Fruit fly (Drosophila melanogaster) whole organism, embryonic: ENCODE data around the gene CG8993.

Experiments used
- CG12104 ChIP-seq: fragments of 200-800 bp; sonication (Bioruptor generic); optimal IDR thresholded peaks from 3 replicates; lab custom pipeline; 2016; ENCODE audit warnings: missing biosample characterization, missing genetic modification characterization
- CG12942 ChIP-seq: fragments of 200-800 bp; sonication (Bioruptor generic); optimal IDR thresholded peaks from 3 replicates; lab custom pipeline; 2016; ENCODE audit warnings: missing biosample characterization, missing genetic modification characterization
- CG14014 ChIP-seq: fragments of 200-800 bp; sonication (Bioruptor generic); IDR thresholded peaks from 2 replicates; pipeline ENCODE4 v1.3.6; 2022; ENCODE audit warnings: missing biosample characterization, missing genetic modification characterization
- CG14860 ChIP-seq: fragments of 200-800 bp; sonication (Bioruptor generic); IDR thresholded peaks from 3 replicates; pipeline ENCODE4 v1.3.6; 2022; ENCODE audit warnings: missing biosample characterization, missing genetic modification characterization; ENCODE audit not compliant: partially characterized antibody
- CG14965 ChIP-seq: fragments of 200-800 bp; sonication (Bioruptor generic); optimal IDR thresholded peaks from 2 replicates; lab custom pipeline; 2016; ENCODE audit warnings: missing biosample characterization, missing genetic modification characterization, borderline replicate concordance
- CG16863 ChIP-seq: fragments of 200-800 bp; sonication (Bioruptor generic); optimal IDR thresholded peaks from 3 replicates; lab custom pipeline; 2016; ENCODE audit warnings: missing biosample characterization, missing genetic modification characterization
- CG18476 ChIP-seq: fragments of 200-800 bp; sonication (Bioruptor generic); optimal IDR thresholded peaks from 2 replicates; lab custom pipeline; 2016; ENCODE audit warnings: missing biosample characterization, mild to moderate bottlenecking, missing genetic modification characterization
- CG2678 ChIP-seq: fragments of 200-800 bp; sonication (Bioruptor generic); optimal IDR thresholded peaks from 3 replicates; lab custom pipeline; 2019; ENCODE audit warnings: missing biosample characterization, mild to moderate bottlenecking, missing genetic modification characterization, moderate library complexity
- CG3163 ChIP-seq: fragments of 200-800 bp; sonication (Bioruptor generic); optimal IDR thresholded peaks from 3 replicates; lab custom pipeline; 2016; ENCODE audit warnings: missing biosample characterization, missing genetic modification characterization
- CG4854 ChIP-seq: fragments of 200-800 bp; sonication (Bioruptor generic); optimal IDR thresholded peaks from 2 replicates; lab custom pipeline; 2016; ENCODE audit warnings: missing biosample characterization, missing genetic modification characterization, inconsistent platforms
- CG5245 ChIP-seq: fragments of 200-800 bp; sonication (Bioruptor generic); optimal IDR thresholded peaks from 3 replicates; lab custom pipeline; 2016; ENCODE audit warnings: missing biosample characterization, missing genetic modification characterization
- CG7839 ChIP-seq: fragments of 200-800 bp; sonication (Bioruptor generic); optimal IDR thresholded peaks from 3 replicates; lab custom pipeline; 2018; ENCODE audit warnings: missing biosample characterization, mild to moderate bottlenecking, missing genetic modification characterization, moderate library complexity
- CG7963 ChIP-seq: fragments of 200-800 bp; sonication (Bioruptor generic); IDR thresholded peaks from 3 replicates; pipeline ENCODE4 v1.3.6; 2022; ENCODE audit warnings: missing biosample characterization, missing genetic modification characterization; ENCODE audit not compliant: partially characterized antibody
- CG8281 ChIP-seq: fragments of 200-800 bp; sonication (Bioruptor generic); optimal IDR thresholded peaks from 2 replicates; lab custom pipeline; 2018; ENCODE audit warnings: missing biosample characterization, mild to moderate bottlenecking, missing genetic modification characterization, moderate library complexity
- CoRest ChIP-seq: fragments of 200-800 bp; sonication (Bioruptor generic); optimal IDR thresholded peaks from 3 replicates; lab custom pipeline; 2018; ENCODE audit warnings: missing biosample characterization, mild to moderate bottlenecking, missing genetic modification characterization, moderate library complexity
- Dfd ChIP-seq, 2 experiments: fragments of >200 bp; optimal IDR thresholded peaks; 2 replicates each; lab custom pipeline; 2017; ENCODE audit warnings: missing biosample characterization in 2 of 2, missing genetic modification characterization in 2 of 2
- Dll ChIP-seq: fragments of 200-800 bp; sonication (Bioruptor generic); IDR thresholded peaks from 4 replicates; pipeline ENCODE4 v1.3.6; 2022; ENCODE audit warnings: missing biosample characterization, missing genetic modification characterization; ENCODE audit not compliant: partially characterized antibody
- ERR ChIP-seq: fragments of 200-800 bp; sonication (Bioruptor generic); optimal IDR thresholded peaks from 2 replicates; lab custom pipeline; 2016; ENCODE audit warnings: missing biosample characterization, missing genetic modification characterization
- Ets97D ChIP-seq: fragments of 200-800 bp; sonication (Bioruptor generic); optimal IDR thresholded peaks from 3 replicates; lab custom pipeline; 2016; ENCODE audit warnings: missing biosample characterization, missing genetic modification characterization
- GATAe ChIP-seq: fragments of 200-800 bp; sonication (Bioruptor generic); conservative IDR thresholded peaks from 2 replicates; pipeline ENCODE4 v1.3.6; 2022; ENCODE audit warnings: missing biosample characterization, missing genetic modification characterization
- Pdp1 ChIP-seq, 2 experiments: fragments of 200-800 bp; sonication (Bioruptor generic); optimal IDR thresholded peaks; 3 replicates each; lab custom pipeline; 2016; ENCODE audit warnings: missing biosample characterization in 2 of 2, missing genetic modification characterization in 2 of 2, mild to moderate bottlenecking in 1 of 2, moderate library complexity in 1 of 2
- Poxn ChIP-seq: fragments of 200-800 bp; sonication (Bioruptor generic); IDR thresholded peaks from 2 replicates; pipeline ENCODE4 v1.3.6; 2022; ENCODE audit warnings: missing biosample characterization, missing genetic modification characterization
- Sox102F ChIP-seq: fragments of 200-800 bp; sonication (Bioruptor generic); optimal IDR thresholded peaks from 2 replicates; lab custom pipeline; 2018; ENCODE audit warnings: missing biosample characterization, mild to moderate bottlenecking, missing genetic modification characterization, moderate library complexity
- Sry-δ ChIP-seq: fragments of 200-800 bp; sonication (Bioruptor generic); optimal IDR thresholded peaks from 2 replicates; lab custom pipeline; 2016; ENCODE audit warnings: missing biosample characterization, missing genetic modification characterization
- bbx ChIP-seq: fragments of 200-800 bp; sonication (Bioruptor generic); IDR thresholded peaks from 2 replicates; pipeline ENCODE4 v1.3.6; 2022; ENCODE audit warnings: missing biosample characterization, missing genetic modification characterization; ENCODE audit not compliant: partially characterized antibody
- cato ChIP-seq: fragments of 200-800 bp; sonication (Bioruptor generic); optimal IDR thresholded peaks from 2 replicates; lab custom pipeline; 2016; ENCODE audit warnings: missing biosample characterization, missing genetic modification characterization, borderline replicate concordance
- caup ChIP-seq: fragments of 200-800 bp; sonication (Bioruptor generic); optimal IDR thresholded peaks from 3 replicates; lab custom pipeline; 2017; ENCODE audit warnings: missing biosample characterization, mild to moderate bottlenecking, missing genetic modification characterization, moderate library complexity; ENCODE audit not compliant: severe bottlenecking
- chif ChIP-seq, 2 experiments: fragments of 200-800 bp; sonication (Bioruptor generic); optimal IDR thresholded peaks; 3 replicates each; lab custom pipeline; 2016; ENCODE audit warnings: missing biosample characterization in 2 of 2, missing genetic modification characterization in 2 of 2
- chm ChIP-seq: fragments of 200-800 bp; sonication (Bioruptor generic); IDR thresholded peaks from 2 replicates; pipeline ENCODE4 v1.3.6; 2022; ENCODE audit warnings: missing biosample characterization, missing genetic modification characterization
- crp ChIP-seq, 2 experiments: fragments of 200-800 bp; sonication (Bioruptor generic); optimal IDR thresholded peaks; 2 replicates in 1 of 2; 3 replicates in 1 of 2; lab custom pipeline; 2017; ENCODE audit warnings: missing biosample characterization in 2 of 2, missing genetic modification characterization in 2 of 2, mild to moderate bottlenecking in 1 of 2, moderate library complexity in 1 of 2
- danr ChIP-seq: fragments of 200-800 bp; sonication (Bioruptor generic); IDR thresholded peaks from 2 replicates; pipeline ENCODE4 v1.3.6; 2022; ENCODE audit warnings: missing biosample characterization, missing genetic modification characterization
- ems ChIP-seq: fragments of 200-800 bp; sonication (Bioruptor generic); optimal IDR thresholded peaks from 3 replicates; lab custom pipeline; 2016; ENCODE audit warnings: missing biosample characterization, missing genetic modification characterization
- fu2 ChIP-seq: fragments of 200-800 bp; sonication (Bioruptor generic); optimal IDR thresholded peaks from 2 replicates; lab custom pipeline; 2016; ENCODE audit warnings: missing biosample characterization, missing genetic modification characterization
- lab ChIP-seq: fragments of 200-800 bp; sonication (Bioruptor generic); optimal IDR thresholded peaks from 3 replicates; lab custom pipeline; 2017; ENCODE audit warnings: missing biosample characterization, missing genetic modification characterization, mild to moderate bottlenecking, moderate library complexity, missing genetic modification reagents
- luna ChIP-seq: fragments of 200-800 bp; sonication (Bioruptor generic); optimal IDR thresholded peaks from 2 replicates; lab custom pipeline; 2016; ENCODE audit warnings: missing biosample characterization, missing genetic modification characterization
- org-1 ChIP-seq: fragments of 200-800 bp; sonication (Bioruptor generic); optimal IDR thresholded peaks from 2 replicates; lab custom pipeline; 2017; ENCODE audit warnings: missing biosample characterization, missing genetic modification characterization
- pros ChIP-seq: fragments of 200-800 bp; sonication (Bioruptor generic); optimal IDR thresholded peaks from 3 replicates; lab custom pipeline; 2019; ENCODE audit warnings: missing biosample characterization, mild to moderate bottlenecking, missing genetic modification characterization, moderate library complexity
- ranshi ChIP-seq: fragments of 200-800 bp; sonication (Bioruptor generic); IDR thresholded peaks from 2 replicates; pipeline ENCODE4 v1.3.6; 2022; ENCODE audit warnings: missing biosample characterization, missing genetic modification characterization
- rib ChIP-seq: fragments of 200-800 bp; sonication (Bioruptor generic); IDR thresholded peaks from 2 replicates; pipeline ENCODE4 v1.3.6; 2022; ENCODE audit warnings: missing biosample characterization, missing genetic modification characterization
- ro ChIP-seq: fragments of 200-800 bp; sonication (Bioruptor generic); IDR thresholded peaks from 2 replicates; pipeline ENCODE4 v1.3.6; 2022; ENCODE audit warnings: missing biosample characterization, missing genetic modification characterization
- sd ChIP-seq: fragments of 200-800 bp; sonication (Bioruptor generic); optimal IDR thresholded peaks from 3 replicates; lab custom pipeline; 2018; ENCODE audit warnings: missing biosample characterization, mild to moderate bottlenecking, missing genetic modification characterization, moderate library complexity
- sisA ChIP-seq: fragments of 200-800 bp; sonication (Bioruptor generic); IDR thresholded peaks from 2 replicates; pipeline ENCODE4 v1.3.6; 2022; ENCODE audit warnings: missing biosample characterization, missing genetic modification characterization
- slbo ChIP-seq: fragments of 200-800 bp; sonication (Bioruptor generic); IDR thresholded peaks from 2 replicates; pipeline ENCODE4 v1.3.6; 2022; ENCODE audit warnings: missing biosample characterization, missing genetic modification characterization
- sqz ChIP-seq: fragments of 200-800 bp; sonication (Bioruptor generic); optimal IDR thresholded peaks from 3 replicates; lab custom pipeline; 2018; ENCODE audit warnings: missing biosample characterization, mild to moderate bottlenecking, missing genetic modification characterization
- sug ChIP-seq: fragments of 200-800 bp; optimal IDR thresholded peaks from 2 replicates; lab custom pipeline; 2019; ENCODE audit warnings: missing biosample characterization, mild to moderate bottlenecking, missing genetic modification characterization, moderate library complexity
- tin ChIP-seq: fragments of 200-800 bp; sonication (Bioruptor generic); optimal IDR thresholded peaks from 3 replicates; lab custom pipeline; 2016; ENCODE audit warnings: missing biosample characterization, missing genetic modification characterization
- unpg ChIP-seq: fragments of 200-800 bp; sonication (Bioruptor generic); optimal IDR thresholded peaks from 3 replicates; lab custom pipeline; 2018; ENCODE audit warnings: missing biosample characterization, mild to moderate bottlenecking, missing genetic modification characterization, moderate library complexity
- usp ChIP-seq: fragments of >200 bp; optimal IDR thresholded peaks from 2 replicates; lab custom pipeline; 2017; ENCODE audit warnings: missing biosample characterization, missing genetic modification characterization
- wdn ChIP-seq: fragments of 200-800 bp; sonication (Bioruptor generic); IDR thresholded peaks from 2 replicates; pipeline ENCODE4 v1.3.6; 2022; ENCODE audit warnings: missing biosample characterization, missing genetic modification characterization
- z ChIP-seq: fragments of 200-800 bp; sonication (Bioruptor generic); IDR thresholded peaks from 3 replicates; pipeline ENCODE4 v1.3.6; 2022; ENCODE audit warnings: missing biosample characterization, missing genetic modification characterization

Gene CG8993

DNA sequence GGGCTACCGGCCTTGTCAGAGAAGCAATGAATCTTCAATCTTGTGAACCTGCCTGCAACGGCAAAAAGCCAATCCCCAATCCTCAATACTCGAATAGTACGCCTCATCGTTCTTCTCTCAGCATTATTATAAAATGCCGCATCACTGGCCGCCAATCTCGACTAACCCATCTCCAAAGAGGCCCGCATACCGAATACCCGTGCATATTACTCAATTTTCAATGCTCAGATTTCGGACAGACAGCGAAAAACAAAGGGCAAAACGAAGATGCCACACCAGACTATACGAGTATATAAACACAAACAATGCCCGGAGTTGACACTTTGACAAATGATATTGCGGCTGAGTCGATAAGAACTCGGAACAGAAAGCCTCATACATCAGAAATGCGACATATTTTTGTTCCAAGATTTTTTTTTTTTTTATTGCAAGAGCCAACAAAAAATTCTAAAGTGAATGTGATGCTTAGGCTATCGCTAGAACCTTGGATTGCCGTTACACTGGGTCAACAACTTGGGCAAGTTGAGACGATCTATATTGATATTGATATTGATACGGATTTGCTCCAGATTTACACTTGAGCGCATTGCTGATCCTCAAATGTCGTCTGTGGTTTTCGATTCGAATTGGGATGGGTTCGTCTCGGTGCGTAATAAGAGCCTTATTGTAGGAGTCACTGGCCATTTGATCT is 20.9 kb downstream of the CG8993 start (continued):
- no peak for TF ChIP-seq GATAe (GFP tag; lab: Robert Waterston, UW)
- no peak for TF ChIP-seq pros
- no peak for TF ChIP-seq CoRest
- TF ChIP-seq ranshi (GFP tag; lab: Robert Waterston, UW), result no peak
- TF ChIP-seq Sry-δ, result no peak
- TF ChIP-seq rib (GFP tag; lab: Robert Waterston, UW), result no peak
- TF ChIP-seq CG14965 (GFP tag; lab: Kevin White, UChicago), result no peak
- no peak for TF ChIP-seq slbo (GFP tag; lab: Robert Waterston, UW)
- peak; percentile 64 for TF ChIP-seq sd
- TF ChIP-seq z (GFP tag; lab: Robert Waterston, UW), result no peak
- no peak for TF ChIP-seq Ets97D
- no peak for TF ChIP-seq ro (GFP tag; lab: Robert Waterston, UW)
- peak; percentile 8 for TF ChIP-seq Sox102F (GFP tag; lab: Kevin White, UChicago)
- TF ChIP-seq CG16863 (GFP tag; lab: Kevin White, UChicago), result no peak
- TF ChIP-seq ems (GFP tag; lab: Kevin White, UChicago), result no peak
- TF ChIP-seq Dfd (GFP tag; optimal IDR thresholded peaks at IDR 0.05; lab: Kevin White, UChicago), result no peak
- peak; percentile 18 for TF ChIP-seq sug
- peak; percentile 22 for TF ChIP-seq CG8281 (tag; lab: Kevin White, UChicago)
- TF ChIP-seq CG7963, result no peak
- no peak for TF ChIP-seq unpg (GFP tag; lab: Kevin White, UChicago)
- peak; percentile 24 for TF ChIP-seq lab
- TF ChIP-seq CG7839, result no peak
- no peak for TF ChIP-seq luna (GFP tag; lab: Kevin White, UChicago)
- TF ChIP-seq org-1 (GFP tag; lab: Kevin White, UChicago), result no peak
- no peak for TF ChIP-seq bbx (GFP tag; lab: Robert Waterston, UW)
- no peak for TF ChIP-seq CG2678 (tag; lab: Kevin White, UChicago)
- no peak for TF ChIP-seq usp (GFP tag; lab: Kevin White, UChicago)
- no peak for TF ChIP-seq tin (GFP tag; lab: Kevin White, UChicago)
- TF ChIP-seq CG4854 (GFP tag; lab: Kevin White, UChicago), result no peak
- no peak for TF ChIP-seq chif (GFP tag; optimal IDR thresholded peaks at IDR 0.05; lab: Kevin White, UChicago)
- no peak for TF ChIP-seq chm (GFP tag; lab: Robert Waterston, UW)
- no peak for TF ChIP-seq CG12942 (GFP tag; lab: Kevin White, UChicago)
- no peak for TF ChIP-seq danr (GFP tag; lab: Robert Waterston, UW)
- no peak for TF ChIP-seq ERR (GFP tag; lab: Kevin White, UChicago)
- no peak for TF ChIP-seq wdn (GFP tag; lab: Robert Waterston, UW)
- no peak for TF ChIP-seq CG14014 (GFP tag; lab: Robert Waterston, UW)
- peak; percentile 60 for TF ChIP-seq sqz (GFP tag; lab: Kevin White, UChicago)
- no peak for TF ChIP-seq CG14860 (GFP tag; lab: Robert Waterston, UW)
- no peak for TF ChIP-seq Poxn (GFP tag; lab: Robert Waterston, UW)
- no peak for TF ChIP-seq sisA
- TF ChIP-seq Dll (GFP tag; lab: Robert Waterston, UW), result no peak
- TF ChIP-seq CG3163 (GFP tag; lab: Kevin White, UChicago), result no peak
- no peak for TF ChIP-seq cato
- peak in 1 of 2 experiments; percentile 38 for TF ChIP-seq Pdp1 (GFP tag; optimal IDR thresholded peaks at IDR 0.05; lab: Kevin White, UChicago)
- TF ChIP-seq fu2 (GFP tag; lab: Kevin White, UChicago), result no peak
- TF ChIP-seq crp (GFP tag; optimal IDR thresholded peaks at IDR 0.05; lab: Kevin White, UChicago), result no peak
- no peak for TF ChIP-seq CG12104 (GFP tag; lab: Kevin White, UChicago)
- TF ChIP-seq CG5245 (GFP tag; lab: Kevin White, UChicago), result peak; percentile 40
- no peak for TF ChIP-seq CG18476 (GFP tag; lab: Kevin White, UChicago)
- no peak for TF ChIP-seq caup (GFP tag; lab: Kevin White, UChicago)
